Worm (Caenorhabditis elegans) whole organism, late embryonic: ENCODE results near the gene K04C1.2.
A peak's percentile ranks its signal among the peaks of the same experiment; 100 is the strongest.

Experiments used
- C08G9.2 ChIP-seq: sonication (generic microtip); optimal IDR thresholded peaks from 2 replicates; lab custom pipeline; 2016; ENCODE audit warnings: mild to moderate bottlenecking, missing genetic modification characterization, moderate library complexity, missing compliant biosample characterization
- C38D4.7 ChIP-seq: fragments of 200-800 bp; sonication (Bioruptor generic); optimal IDR thresholded peaks from 2 replicates; lab custom pipeline; 2018; ENCODE audit warnings: mild to moderate bottlenecking, missing genetic modification characterization, moderate library complexity, missing compliant biosample characterization
- F13H6.1 ChIP-seq: sonication (generic microtip); optimal IDR thresholded peaks from 2 replicates; lab custom pipeline; 2016; ENCODE audit warnings: missing genetic modification characterization, missing compliant biosample characterization
- K02D7.2 ChIP-seq: sonication (generic microtip); optimal IDR thresholded peaks from 2 replicates; lab custom pipeline; 2017; ENCODE audit warnings: mild to moderate bottlenecking, missing genetic modification characterization, missing compliant biosample characterization
- K09A11.1 ChIP-seq: sonication (generic microtip); optimal IDR thresholded peaks from 2 replicates; lab custom pipeline; 2017; ENCODE audit warnings: antibody characterized with exemption, mild to moderate bottlenecking, missing genetic modification characterization, missing compliant biosample characterization; ENCODE audit not compliant: insufficient read depth
- T23F11.4 ChIP-seq: fragments of 200-800 bp; sonication (Bioruptor generic); optimal IDR thresholded peaks from 2 replicates; lab custom pipeline; 2018; ENCODE audit warnings: mild to moderate bottlenecking, missing genetic modification characterization, missing compliant biosample characterization
- ahr-1 ChIP-seq: sonication (generic microtip); optimal IDR thresholded peaks from 2 replicates; lab custom pipeline; 2016; ENCODE audit warnings: missing genetic modification characterization, missing compliant biosample characterization
- ceh-14 ChIP-seq: sonication (generic microtip); optimal IDR thresholded peaks from 2 replicates; lab custom pipeline; 2016; ENCODE audit warnings: missing genotype, missing genetic modification characterization, missing compliant biosample characterization
- ceh-18 ChIP-seq: sonication (generic microtip); optimal IDR thresholded peaks from 2 replicates; lab custom pipeline; 2016; ENCODE audit warnings: missing genetic modification characterization, missing compliant biosample characterization
- ceh-2 ChIP-seq: sonication (generic microtip); optimal IDR thresholded peaks from 2 replicates; lab custom pipeline; 2016; ENCODE audit warnings: missing genotype, missing genetic modification characterization, missing compliant biosample characterization
- ceh-30 ChIP-seq: fragments of 150-350 bp; optimal IDR thresholded peaks from 2 replicates; lab custom pipeline; 2014; ENCODE audit warnings: missing biosample characterization, missing genetic modification characterization
- ceh-34 ChIP-seq: sonication (generic microtip); optimal IDR thresholded peaks from 2 replicates; lab custom pipeline; 2016; ENCODE audit warnings: mild to moderate bottlenecking, missing genetic modification characterization, missing compliant biosample characterization
- ceh-9 ChIP-seq: sonication (generic microtip); optimal IDR thresholded peaks from 2 replicates; lab custom pipeline; 2016; ENCODE audit warnings: mild to moderate bottlenecking, missing genetic modification characterization, inconsistent platforms, missing compliant biosample characterization
- dmd-4 ChIP-seq: sonication (generic microtip); optimal IDR thresholded peaks from 2 replicates; lab custom pipeline; 2016; ENCODE audit warnings: borderline replicate concordance, missing genetic modification characterization, missing compliant biosample characterization
- dve-1 ChIP-seq: sonication (generic microtip); optimal IDR thresholded peaks from 2 replicates; lab custom pipeline; 2017; ENCODE audit warnings: antibody characterized with exemption, mild to moderate bottlenecking, missing genetic modification characterization, missing compliant biosample characterization
- fax-1 ChIP-seq: sonication (generic microtip); optimal IDR thresholded peaks from 2 replicates; lab custom pipeline; 2016; ENCODE audit warnings: missing genotype, missing genetic modification characterization, missing compliant biosample characterization
- fkh-6 ChIP-seq: sonication (generic microtip); optimal IDR thresholded peaks from 2 replicates; lab custom pipeline; 2016; ENCODE audit warnings: missing genetic modification characterization, missing compliant biosample characterization
- hlh-15 ChIP-seq: sonication (generic microtip); optimal IDR thresholded peaks from 2 replicates; lab custom pipeline; 2016; ENCODE audit warnings: missing genetic modification characterization, missing compliant biosample characterization
- hlh-30 ChIP-seq: sonication (generic microtip); optimal IDR thresholded peaks from 2 replicates; lab custom pipeline; 2017; ENCODE audit warnings: antibody characterized with exemption, missing genetic modification characterization, missing compliant biosample characterization; ENCODE audit not compliant: insufficient read depth
- hlh-8 ChIP-seq: sonication (generic microtip); optimal IDR thresholded peaks from 2 replicates; lab custom pipeline; 2016; ENCODE audit warnings: missing genotype, missing genetic modification characterization, missing compliant biosample characterization
- lim-6 ChIP-seq: sonication (generic microtip); optimal IDR thresholded peaks from 2 replicates; lab custom pipeline; 2016; ENCODE audit warnings: missing genetic modification characterization, missing compliant biosample characterization
- lin-11 ChIP-seq: fragments of 200-800 bp; sonication (Bioruptor generic); optimal IDR thresholded peaks from 2 replicates; lab custom pipeline; 2018; ENCODE audit warnings: mild to moderate bottlenecking, missing genetic modification characterization, missing compliant biosample characterization
- madf-2 ChIP-seq: sonication (generic microtip); optimal IDR thresholded peaks from 2 replicates; lab custom pipeline; 2017; ENCODE audit warnings: missing genetic modification characterization, missing compliant biosample characterization
- mec-3 ChIP-seq: sonication (generic microtip); optimal IDR thresholded peaks from 2 replicates; lab custom pipeline; 2016; ENCODE audit warnings: borderline replicate concordance, missing genetic modification characterization, missing compliant biosample characterization
- nfya-1 ChIP-seq: sonication (generic microtip); optimal IDR thresholded peaks from 2 replicates; lab custom pipeline; 2017; ENCODE audit warnings: missing genetic modification characterization, mild to moderate bottlenecking, missing compliant biosample characterization, antibody characterized with exemption, moderate library complexity
- nhr-11 ChIP-seq: fragments of 150-350 bp; optimal IDR thresholded peaks from 2 replicates; lab custom pipeline; 2014; ENCODE audit warnings: missing biosample characterization, missing genetic modification characterization
- nhr-232 ChIP-seq: sonication (generic microtip); optimal IDR thresholded peaks from 2 replicates; lab custom pipeline; 2016; ENCODE audit warnings: missing genetic modification characterization, missing compliant biosample characterization
- pag-3 ChIP-seq: sonication (generic microtip); optimal IDR thresholded peaks from 2 replicates; lab custom pipeline; 2016; ENCODE audit warnings: missing compliant biosample characterization, missing genetic modification characterization, borderline replicate concordance
- pat-9 ChIP-seq: fragments of 200-800 bp; sonication (Bioruptor generic); optimal IDR thresholded peaks from 2 replicates; lab custom pipeline; 2018; ENCODE audit warnings: mild to moderate bottlenecking, missing genetic modification characterization, moderate library complexity, missing compliant biosample characterization
- pax-1 ChIP-seq: fragments of 150-350 bp; optimal IDR thresholded peaks from 2 replicates; lab custom pipeline; 2014; ENCODE audit warnings: missing biosample characterization, missing genetic modification characterization
- pha-2 ChIP-seq: sonication (generic microtip); optimal IDR thresholded peaks from 2 replicates; lab custom pipeline; 2017; ENCODE audit warnings: mild to moderate bottlenecking, missing genetic modification characterization, missing compliant biosample characterization
- pha-4 ChIP-seq: fragments of 150-350 bp; optimal IDR thresholded peaks from 2 replicates; lab custom pipeline; 2018; ENCODE audit warnings: missing biosample characterization, missing genetic modification reagents, missing genetic modification characterization
- pqm-1 ChIP-seq: sonication (generic microtip); optimal IDR thresholded peaks from 2 replicates; lab custom pipeline; 2016; ENCODE audit warnings: missing genetic modification characterization, missing compliant biosample characterization
- pros-1 ChIP-seq: fragments of 150-350 bp; optimal IDR thresholded peaks from 2 replicates; lab custom pipeline; 2014; ENCODE audit warnings: missing biosample characterization, missing genetic modification reagents, missing genetic modification characterization
- rnt-1 ChIP-seq: sonication (generic microtip); optimal IDR thresholded peaks from 2 replicates; lab custom pipeline; 2016; ENCODE audit warnings: missing genetic modification characterization, missing compliant biosample characterization
- syd-9 ChIP-seq: sonication (generic microtip); optimal IDR thresholded peaks from 2 replicates; lab custom pipeline; 2016; ENCODE audit warnings: mild to moderate bottlenecking, missing genetic modification characterization, moderate library complexity, missing compliant biosample characterization
- tbx-2 ChIP-seq: sonication (generic microtip); optimal IDR thresholded peaks from 2 replicates; lab custom pipeline; 2016; ENCODE audit warnings: missing genetic modification characterization, missing compliant biosample characterization
- tbx-7 ChIP-seq: sonication (generic microtip); optimal IDR thresholded peaks from 2 replicates; lab custom pipeline; 2016; ENCODE audit warnings: missing genotype, missing genetic modification characterization, missing compliant biosample characterization
- ttx-3 ChIP-seq: sonication (generic microtip); optimal IDR thresholded peaks from 2 replicates; lab custom pipeline; 2016; ENCODE audit warnings: missing genetic modification reagents, missing genetic modification characterization, missing compliant biosample characterization
- unc-3 ChIP-seq, 2 experiments: fragments of 200-800 bp in 1 of 2; sonication (Bioruptor generic) in 1 of 2; sonication (generic microtip) in 1 of 2; conservative IDR thresholded peaks in 1 of 2; optimal IDR thresholded peaks in 1 of 2; 2 replicates each; pipeline versions ENCODE4 v1.3.6 to Lab custom; 2016 to 2022; ENCODE audit warnings: missing compliant biosample characterization in 2 of 2, missing genetic modification characterization in 2 of 2, missing genetic modification reagents in 1 of 2
- unc-42 ChIP-seq: sonication (generic microtip); optimal IDR thresholded peaks from 2 replicates; lab custom pipeline; 2016; ENCODE audit warnings: missing genotype, missing genetic modification characterization, missing compliant biosample characterization
- unc-55 ChIP-seq: sonication (generic microtip); optimal IDR thresholded peaks from 2 replicates; lab custom pipeline; 2017; ENCODE audit warnings: missing biosample characterization, missing genetic modification reagents, missing genetic modification characterization
- unc-86 ChIP-seq: sonication (generic microtip); optimal IDR thresholded peaks from 2 replicates; lab custom pipeline; 2016; ENCODE audit warnings: missing genetic modification characterization, missing compliant biosample characterization
- ztf-16 ChIP-seq: sonication (generic microtip); optimal IDR thresholded peaks from 2 replicates; lab custom pipeline; 2017; ENCODE audit warnings: missing genetic modification characterization, missing compliant biosample characterization

K04C1.2 gene

ce11 chrX:14263473-14263872 lies 25.0 kb downstream of the K04C1.2 start, which contains the start of gene E02H4.8:
E02H4.8 (minus strand) TSS chrX:14263573.
- TF ChIP-seq madf-2 (no peak), pat-9 (tag; lab: Kevin White, UChicago) (no peak), hlh-8 (tag; lab: Kevin White, UChicago) (no peak), dve-1 (tag; lab: Kevin White, UChicago) (no peak)
- TF ChIP-seq, all 69 proteins: peak for 0

DNA sequence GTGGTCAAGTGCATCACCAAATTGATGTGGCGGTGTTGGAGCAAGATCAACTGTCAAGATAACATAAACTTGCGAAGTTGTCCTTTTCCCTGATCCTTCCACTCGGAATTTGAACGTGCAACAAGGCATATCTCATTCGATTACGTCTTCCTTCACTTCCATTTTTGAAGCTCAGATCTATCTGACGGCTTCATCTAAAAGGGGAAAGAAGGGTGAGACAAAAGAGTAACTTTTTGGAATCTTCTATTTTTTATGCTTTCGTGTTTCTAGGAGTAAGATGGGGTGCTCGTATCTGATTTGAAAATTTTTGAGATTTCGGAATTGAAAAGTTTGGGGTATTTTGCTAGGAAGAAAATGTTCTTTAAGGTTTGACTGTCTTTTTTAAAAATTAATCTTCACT lies 28.7 kb downstream of the K04C1.2 start:
- TF ChIP-seq dmd-4 (tag; lab: Kevin White, UChicago), result no peak
- TF ChIP-seq, all 69 proteins: peak for 0

ce11 chrX:14267781-14268180 lies 29.3 kb downstream of the K04C1.2 start, which contains the start of gene del-1:
del-1 (plus strand) TSS chrX:14268081.
- TF ChIP-seq pqm-1 (tag; lab: Kevin White, UChicago), result no peak
- TF ChIP-seq syd-9, result no peak
- TF ChIP-seq tbx-7, result no peak
- TF ChIP-seq pax-1, result no peak
- TF ChIP-seq mec-3 (tag; lab: Kevin White, UChicago), result no peak
- TF ChIP-seq lin-11 (tag; lab: Kevin White, UChicago), result no peak
- TF ChIP-seq nhr-11, result no peak
- no peak for TF ChIP-seq nfya-1
- TF ChIP-seq hlh-15 (tag; lab: Kevin White, UChicago), result no peak
- TF ChIP-seq ceh-30 (tag; lab: Kevin White, UChicago), result no peak
- no peak for TF ChIP-seq pros-1

- TF ChIP-seq ttx-3 (tag; lab: Kevin White, UChicago), result no peak
- TF ChIP-seq ceh-2 (tag; lab: Kevin White, UChicago), result no peak
- no peak for TF ChIP-seq syd-9
- no peak for TF ChIP-seq tbx-2
- no peak for TF ChIP-seq T23F11.4 (GFP tag; lab: Kevin White, UChicago)
- no peak for TF ChIP-seq pha-4 (tag; lab: Kevin White, UChicago)
Observed at ce11 chrX:14281526-14281925, 43.0 kb downstream of the K04C1.2 start, which contains the start of gene E02H4.2. E02H4.2 (minus strand) TSS chrX:14281626.

DNA sequence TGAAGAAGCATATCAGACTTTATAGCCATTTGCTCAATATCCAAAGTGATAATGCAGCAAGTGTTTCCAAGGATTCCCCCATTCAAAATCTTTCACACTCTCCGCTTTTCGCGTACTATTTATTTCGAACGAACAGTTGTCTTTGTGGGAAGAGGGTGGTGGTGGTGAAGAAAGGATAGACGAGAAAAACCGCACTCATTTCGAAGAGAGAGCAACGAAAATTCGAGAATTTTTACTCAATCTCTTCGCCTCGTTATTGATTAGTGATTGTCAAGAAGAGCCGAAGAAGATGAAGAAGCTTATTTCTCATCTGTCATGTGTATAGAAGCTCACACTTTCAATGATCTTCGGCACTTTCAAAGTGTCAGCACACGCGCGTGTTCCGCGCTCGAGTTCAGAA lies 49.4 kb downstream of the K04C1.2 start:
- TF ChIP-seq dmd-4 (tag; lab: Kevin White, UChicago) (no peak), ceh-14 (tag; lab: Kevin White, UChicago) (no peak), ahr-1 (no peak), fax-1 (no peak), unc-86 (tag; lab: Kevin White, UChicago) (no peak), ztf-16 (tag; lab: Kevin White, UChicago) (no peak), ceh-9 (tag; lab: Kevin White, UChicago) (no peak), C38D4.7 (no peak), ceh-18 (tag; lab: Kevin White, UChicago) (peak; percentile 74), tbx-2 (peak; percentile 6), pat-9 (tag; lab: Kevin White, UChicago) (no peak), pag-3 (tag; lab: Kevin White, UChicago) (no peak), ceh-34 (tag; lab: Kevin White, UChicago) (no peak), fkh-6 (no peak), unc-55 (GFP tag; lab: Kevin White, UChicago) (peak; percentile 76), C08G9.2 (tag; lab: Kevin White, UChicago) (no peak), F13H6.1 (tag; lab: Kevin White, UChicago) (no peak), K02D7.2 (tag; lab: Kevin White, UChicago) (no peak), rnt-1 (tag; lab: Kevin White, UChicago) (peak; percentile 98), syd-9 (no peak), nhr-232 (tag; lab: Kevin White, UChicago) (no peak), lim-6 (tag; lab: Kevin White, UChicago) (no peak), hlh-30 (tag; lab: Kevin White, UChicago) (no peak), dve-1 (tag; lab: Kevin White, UChicago) (no peak), T23F11.4 (GFP tag; lab: Kevin White, UChicago) (no peak), mec-3 (tag; lab: Kevin White, UChicago) (no peak), unc-3 (GFP tag; conservative IDR thresholded peaks at IDR 0.05; lab: Robert Waterston, UW) (no peak), unc-3 (tag; optimal IDR thresholded peaks at IDR 0.05; lab: Kevin White, UChicago) (no peak), tbx-7 (no peak), K09A11.1 (tag; lab: Kevin White, UChicago) (no peak), pha-2 (tag; lab: Kevin White, UChicago) (no peak), ceh-30 (tag; lab: Kevin White, UChicago) (no peak), unc-42 (tag; lab: Kevin White, UChicago) (no peak)
